Fruit fly (Drosophila melanogaster): ENCODE measurements around the gene CG15211.
A peak's percentile ranks its signal among the peaks of the same experiment; 100 is the strongest.

CG15211 gene

DNA sequence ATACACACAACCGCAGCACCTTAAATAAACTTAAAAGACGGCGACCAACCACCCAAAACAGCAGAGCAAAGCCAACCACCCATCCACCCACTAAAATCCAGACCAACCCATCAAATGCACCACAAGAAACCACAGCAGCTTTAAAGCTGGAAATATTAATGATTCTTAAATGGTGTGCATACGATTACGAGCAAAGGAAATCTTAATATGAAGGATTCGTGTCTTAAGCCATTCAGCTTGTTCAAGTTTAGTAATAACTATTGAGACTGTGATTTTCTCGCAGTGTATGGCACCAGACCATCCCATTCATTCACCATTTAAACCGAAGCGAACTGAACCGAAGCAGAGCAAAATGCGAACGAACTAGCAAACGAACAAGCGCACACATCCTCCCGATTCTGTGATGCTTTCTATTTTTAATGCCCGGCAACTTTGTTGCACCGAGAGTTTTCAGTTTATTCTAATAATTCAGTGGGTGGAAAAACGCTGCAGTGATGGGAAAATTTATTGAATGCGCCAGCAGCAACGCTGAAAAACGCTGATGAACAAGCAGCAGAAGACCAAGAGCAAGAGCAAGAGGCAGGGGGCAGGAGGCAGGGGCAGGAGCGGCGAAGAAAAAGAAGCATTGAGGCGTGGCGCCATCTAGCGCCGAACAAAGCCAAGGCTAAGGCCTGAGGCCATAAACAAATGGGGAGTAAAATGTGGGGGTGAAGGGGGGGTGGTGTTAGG, 34.8 kb upstream of the CG15211 start (continued):
- TF ChIP-seq trem (tag; optimal IDR thresholded peaks at IDR 0.05): peak; percentile 77
- TF ChIP-seq Myb (GFP tag; optimal IDR thresholded peaks at IDR 0.05): peak; percentile 70
- TF ChIP-seq H15 (GFP tag; IDR thresholded peaks at IDR 0.05): peak; percentile 88
- peak; percentile 83 for TF ChIP-seq CG14667 (GFP tag; IDR thresholded peaks at IDR 0.05)
- peak; percentile 69 for TF ChIP-seq CG4820 (GFP tag; optimal IDR thresholded peaks at IDR 0.05)
- peak; percentile 90 for TF ChIP-seq ttk (GFP tag; IDR thresholded peaks at IDR 0.05)
- peak; percentile 70 for TF ChIP-seq tin (GFP tag; optimal IDR thresholded peaks at IDR 0.05)
- no peak for TF ChIP-seq prd (optimal IDR thresholded peaks at IDR 0.05)
- TF ChIP-seq prd (GFP tag; IDR thresholded peaks at IDR 0.05): peak; percentile 89
- TF ChIP-seq CG12769 (tag; optimal IDR thresholded peaks at IDR 0.05): peak; percentile 96
- peak; percentile 90 for TF ChIP-seq unpg (GFP tag; optimal IDR thresholded peaks at IDR 0.05)
- peak; percentile 51 for TF ChIP-seq psq (GFP tag; optimal IDR thresholded peaks at IDR 0.05)
- peak; percentile 84 for TF ChIP-seq ase (GFP tag; IDR thresholded peaks at IDR 0.05)
- TF ChIP-seq ato (GFP tag; IDR thresholded peaks at IDR 0.05; ENCODE audit: partially characterized antibody): no peak
- TF ChIP-seq CG1832 (GFP tag; optimal IDR thresholded peaks at IDR 0.05): no peak
- TF ChIP-seq scrt (GFP tag; optimal IDR thresholded peaks at IDR 0.05): peak; percentile 83
- peak; percentile 83 for TF ChIP-seq Rfx (GFP tag; IDR thresholded peaks at IDR 0.05)
- TF ChIP-seq cad (GFP tag; optimal IDR thresholded peaks at IDR 0.05): no peak
- peak; percentile 82 for TF ChIP-seq CG6689 (GFP tag; IDR thresholded peaks at IDR 0.05)
- TF ChIP-seq Atf6 (GFP tag; IDR thresholded peaks at IDR 0.05): peak; percentile 78
- peak; percentile 59 for TF ChIP-seq gcm2 (GFP tag; optimal IDR thresholded peaks at IDR 0.05)
- TF ChIP-seq Mrtf (GFP tag; IDR thresholded peaks at IDR 0.05): peak; percentile 82
- peak; percentile 39 for TF ChIP-seq CG12744 (GFP tag; optimal IDR thresholded peaks at IDR 0.05)
- TF ChIP-seq ind (GFP tag; optimal IDR thresholded peaks at IDR 0.05): peak; percentile 75
- TF ChIP-seq Ravus (GFP tag; IDR thresholded peaks at IDR 0.05): peak; percentile 67
- TF ChIP-seq CG4328 (GFP tag; optimal IDR thresholded peaks at IDR 0.05): peak; percentile 39
- TF ChIP-seq CG31224 (GFP tag; IDR thresholded peaks at IDR 0.05): no peak
- TF ChIP-seq inv (GFP tag; IDR thresholded peaks at IDR 0.05; ENCODE audit: partially characterized antibody): no peak
- peak; percentile 71 for TF ChIP-seq danr (GFP tag; IDR thresholded peaks at IDR 0.05)
- peak; percentile 81 for TF ChIP-seq B-H1 (GFP tag; IDR thresholded peaks at IDR 0.05)
- TF ChIP-seq CG10654 (GFP tag; optimal IDR thresholded peaks at IDR 0.05): peak; percentile 69
- peak; percentile 79 for TF ChIP-seq Atf3 (GFP tag; optimal IDR thresholded peaks at IDR 0.05)
- peak; percentile 71 to 87 for TF ChIP-seq Hr51 (GFP tag; optimal IDR thresholded peaks at IDR 0.05)
- peak; percentile 80 for TF ChIP-seq CG17568 (GFP tag; optimal IDR thresholded peaks at IDR 0.05)
- TF ChIP-seq NFAT (GFP tag; IDR thresholded peaks at IDR 0.05): peak; percentile 60
- TF ChIP-seq PHDP (tag; optimal IDR thresholded peaks at IDR 0.05): peak; percentile 88
- TF ChIP-seq CG1602 (GFP tag; optimal IDR thresholded peaks at IDR 0.05): peak; percentile 62
- peak; percentile 76 for TF ChIP-seq CG13894 (tag; optimal IDR thresholded peaks at IDR 0.05)
- TF ChIP-seq NfI (GFP tag; optimal IDR thresholded peaks at IDR 0.05): peak; percentile 87
- no peak for TF ChIP-seq CG15479 (GFP tag; optimal IDR thresholded peaks at IDR 0.05)
- peak; percentile 61 for TF ChIP-seq odd (GFP tag; optimal IDR thresholded peaks at IDR 0.05)
- peak; percentile 4 for TF ChIP-seq CG12236 (GFP tag; optimal IDR thresholded peaks at IDR 0.05)
- TF ChIP-seq kni (GFP tag; optimal IDR thresholded peaks at IDR 0.05): peak; percentile 23
- peak; percentile 13 for TF ChIP-seq CG13123 (GFP tag; optimal IDR thresholded peaks at IDR 0.05)
- peak; percentile 78 for TF ChIP-seq CG15514 (GFP tag; optimal IDR thresholded peaks at IDR 0.05)
- TF ChIP-seq Mes4 (GFP tag; optimal IDR thresholded peaks at IDR 0.05): peak; percentile 85
- TF ChIP-seq knrl (GFP tag; IDR thresholded peaks at IDR 0.05; ENCODE audit: partially characterized antibody): no peak
- TF ChIP-seq CG1792 (GFP tag; optimal IDR thresholded peaks at IDR 0.05): peak; percentile 84
- no peak for TF ChIP-seq CG7745 (tag; optimal IDR thresholded peaks at IDR 0.05)
- peak; percentile 86 for TF ChIP-seq gce (GFP tag; IDR thresholded peaks at IDR 0.05)
